Fruit fly (Drosophila melanogaster) whole organism, embryonic: Measurements from ENCODE around the gene Mdh1.
A peak's percentile ranks its signal among the peaks of the same experiment; 100 is the strongest.

Source experiments
- Antp ChIP-seq: fragments of 200-800 bp; sonication (Bioruptor generic); optimal IDR thresholded peaks from 3 replicates; lab custom pipeline; 2016; ENCODE audit warnings: missing biosample characterization, missing genetic modification characterization
- Atf6 ChIP-seq: fragments of 200-800 bp; sonication (Bioruptor generic); IDR thresholded peaks from 2 replicates; pipeline ENCODE4 v1.3.6; 2022; ENCODE audit warnings: missing biosample characterization, missing genetic modification characterization
- B-H1 ChIP-seq: fragments of 200-800 bp; sonication (Bioruptor generic); IDR thresholded peaks from 3 replicates; pipeline ENCODE4 v1.3.6; 2022; ENCODE audit warnings: missing biosample characterization, missing genetic modification characterization
- Bdp1 ChIP-seq: fragments of 200-800 bp; sonication (Bioruptor generic); optimal IDR thresholded peaks from 3 replicates; lab custom pipeline; 2016; ENCODE audit warnings: missing biosample characterization, missing genetic modification characterization
- CG11398 ChIP-seq: fragments of 200-800 bp; sonication (Bioruptor generic); optimal IDR thresholded peaks from 2 replicates; lab custom pipeline; 2016; ENCODE audit warnings: missing biosample characterization, missing genetic modification characterization
- CG12942 ChIP-seq: fragments of 200-800 bp; sonication (Bioruptor generic); optimal IDR thresholded peaks from 3 replicates; lab custom pipeline; 2016; ENCODE audit warnings: missing biosample characterization, missing genetic modification characterization
- CG13123 ChIP-seq: fragments of 200-800 bp; sonication (Bioruptor generic); optimal IDR thresholded peaks from 2 replicates; lab custom pipeline; 2016; ENCODE audit warnings: missing biosample characterization, missing genetic modification characterization
- CG13296 ChIP-seq: fragments of 200-800 bp; sonication (Bioruptor generic); optimal IDR thresholded peaks from 3 replicates; lab custom pipeline; 2018; ENCODE audit warnings: missing biosample characterization, mild to moderate bottlenecking, missing genetic modification characterization
- CG14014 ChIP-seq: fragments of 200-800 bp; sonication (Bioruptor generic); IDR thresholded peaks from 2 replicates; pipeline ENCODE4 v1.3.6; 2022; ENCODE audit warnings: missing biosample characterization, missing genetic modification characterization
- CG15269 ChIP-seq: fragments of 200-800 bp; sonication (Bioruptor generic); optimal IDR thresholded peaks from 2 replicates; lab custom pipeline; 2018; ENCODE audit warnings: missing biosample characterization, mild to moderate bottlenecking, missing genetic modification characterization, moderate library complexity
- CG1603 ChIP-seq: fragments of 200-800 bp; sonication (Bioruptor generic); optimal IDR thresholded peaks from 2 replicates; lab custom pipeline; 2019; ENCODE audit warnings: missing biosample characterization, mild to moderate bottlenecking, missing genetic modification characterization, moderate library complexity
- CG31365 ChIP-seq: fragments of 200-800 bp; sonication (Bioruptor generic); optimal IDR thresholded peaks from 2 replicates; lab custom pipeline; 2018; ENCODE audit warnings: missing biosample characterization, mild to moderate bottlenecking, missing genetic modification characterization
- CG31388 ChIP-seq: fragments of 200-800 bp; sonication (Bioruptor generic); optimal IDR thresholded peaks from 2 replicates; lab custom pipeline; 2016; ENCODE audit warnings: missing biosample characterization, missing genetic modification characterization
- CG32767 ChIP-seq: fragments of 200-800 bp; sonication (Bioruptor generic); IDR thresholded peaks from 2 replicates; pipeline ENCODE4 v1.3.6; 2022; ENCODE audit warnings: missing biosample characterization, missing genetic modification characterization
- CG3726 ChIP-seq: fragments of 200-800 bp; sonication (Bioruptor generic); IDR thresholded peaks from 3 replicates; pipeline ENCODE4, ENCODE4 v1.3.6; 2022; ENCODE audit warnings: missing biosample characterization, missing genetic modification characterization
- CG6175 ChIP-seq: fragments of 200-800 bp; sonication (Bioruptor generic); IDR thresholded peaks from 3 replicates; pipeline ENCODE4 v1.3.6; 2022; ENCODE audit warnings: missing biosample characterization, missing genetic modification characterization
- CG6272 ChIP-seq: fragments of 200-800 bp; sonication (Bioruptor generic); IDR thresholded peaks from 2 replicates; pipeline ENCODE4 v1.3.6; 2022; ENCODE audit warnings: missing biosample characterization, missing genetic modification characterization
- CG9609 ChIP-seq: fragments of 200-800 bp; sonication (Bioruptor generic); optimal IDR thresholded peaks from 3 replicates; lab custom pipeline; 2016; ENCODE audit warnings: missing biosample characterization, missing genetic modification characterization
- CG9797 ChIP-seq: fragments of 200-800 bp; sonication (Bioruptor generic); optimal IDR thresholded peaks from 3 replicates; lab custom pipeline; 2018; ENCODE audit warnings: missing biosample characterization, mild to moderate bottlenecking, missing genetic modification characterization
- CG9817 ChIP-seq: fragments of 200-800 bp; sonication (Bioruptor generic); optimal IDR thresholded peaks from 2 replicates; lab custom pipeline; 2018; ENCODE audit warnings: missing biosample characterization, mild to moderate bottlenecking, missing genetic modification characterization, moderate library complexity
- CoRest ChIP-seq: fragments of 200-800 bp; sonication (Bioruptor generic); optimal IDR thresholded peaks from 3 replicates; lab custom pipeline; 2018; ENCODE audit warnings: missing biosample characterization, mild to moderate bottlenecking, missing genetic modification characterization, moderate library complexity
- D19B ChIP-seq: fragments of 200-800 bp; sonication (Bioruptor generic); optimal IDR thresholded peaks from 2 replicates; lab custom pipeline; 2017; ENCODE audit warnings: missing biosample characterization, mild to moderate bottlenecking, missing genetic modification characterization
- Dip2 ChIP-seq: fragments of 200-800 bp; sonication (Bioruptor generic); IDR thresholded peaks from 2 replicates; pipeline ENCODE4 v1.3.6; 2022; ENCODE audit warnings: missing biosample characterization, missing genetic modification characterization
- E2f2 ChIP-seq: fragments of 200-800 bp; sonication (Bioruptor generic); IDR thresholded peaks from 2 replicates; pipeline ENCODE4 v1.3.6; 2022; ENCODE audit warnings: missing biosample characterization, missing genetic modification characterization
- Hr3 ChIP-seq: fragments of 200-800 bp; sonication (Bioruptor generic); optimal IDR thresholded peaks from 3 replicates; lab custom pipeline; 2016; ENCODE audit warnings: missing biosample characterization, missing genetic modification characterization
- Hr51 ChIP-seq, 2 experiments: fragments of 200-800 bp; sonication (Bioruptor generic); optimal IDR thresholded peaks; 2 replicates in 1 of 2; 3 replicates in 1 of 2; lab custom pipeline; 2016 to 2018; ENCODE audit warnings: missing biosample characterization in 2 of 2, missing genetic modification characterization in 2 of 2, mild to moderate bottlenecking in 1 of 2, moderate library complexity in 1 of 2
- Mad ChIP-seq: fragments of 200-800 bp; sonication (Bioruptor generic); optimal IDR thresholded peaks from 2 replicates; lab custom pipeline; 2016; ENCODE audit warnings: missing biosample characterization, missing genetic modification characterization
- Max ChIP-seq: fragments of 200-800 bp; sonication (Bioruptor generic); optimal IDR thresholded peaks from 2 replicates; lab custom pipeline; 2016; ENCODE audit warnings: missing biosample characterization, mild to moderate bottlenecking, missing genetic modification characterization
- Nf-YA ChIP-seq: fragments of 200-800 bp; sonication (Bioruptor generic); IDR thresholded peaks from 2 replicates; pipeline ENCODE4 v1.3.6; 2022; ENCODE audit warnings: missing biosample characterization, missing genetic modification characterization
- Nf-YB ChIP-seq: fragments of 200-800 bp; sonication (Bioruptor generic); optimal IDR thresholded peaks from 3 replicates; lab custom pipeline; 2019; ENCODE audit warnings: missing biosample characterization, mild to moderate bottlenecking, missing genetic modification characterization, moderate library complexity
- Nf-YC ChIP-seq: fragments of 200-800 bp; optimal IDR thresholded peaks from 3 replicates; lab custom pipeline; 2019; ENCODE audit warnings: missing biosample characterization, mild to moderate bottlenecking, missing genetic modification characterization, moderate library complexity
- Oli ChIP-seq: fragments of 200-800 bp; sonication (Bioruptor generic); optimal IDR thresholded peaks from 2 replicates; lab custom pipeline; 2018; ENCODE audit warnings: missing biosample characterization, mild to moderate bottlenecking, missing genetic modification characterization, moderate library complexity
- PHDP ChIP-seq: fragments of 200-800 bp; sonication (Bioruptor generic); optimal IDR thresholded peaks from 3 replicates; lab custom pipeline; 2018; ENCODE audit warnings: missing biosample characterization, mild to moderate bottlenecking, missing genetic modification characterization, moderate library complexity
- Tbp ChIP-seq: fragments of >200 bp; optimal IDR thresholded peaks from 2 replicates; lab custom pipeline; 2018; ENCODE audit warnings: missing biosample characterization, missing genetic modification characterization
- YL-1 ChIP-seq: fragments of 200-800 bp; sonication (Bioruptor generic); optimal IDR thresholded peaks from 3 replicates; lab custom pipeline; 2017; ENCODE audit warnings: missing biosample characterization, mild to moderate bottlenecking, missing genetic modification characterization
- amos ChIP-seq: fragments of 200-800 bp; sonication (Bioruptor generic); IDR thresholded peaks from 2 replicates; pipeline ENCODE4 v1.3.6; 2022; ENCODE audit warnings: missing biosample characterization, missing genetic modification characterization; ENCODE audit not compliant: partially characterized antibody
- bab2 ChIP-seq: fragments of 200-800 bp; sonication (Bioruptor generic); optimal IDR thresholded peaks from 2 replicates; lab custom pipeline; 2016; ENCODE audit warnings: missing biosample characterization, missing genetic modification characterization
- cwo ChIP-seq: fragments of 200-800 bp; sonication (Bioruptor generic); optimal IDR thresholded peaks from 3 replicates; lab custom pipeline; 2017; ENCODE audit warnings: missing biosample characterization, missing genetic modification characterization, mild to moderate bottlenecking, moderate library complexity, missing genetic modification reagents
- en ChIP-seq: fragments of 200-800 bp; sonication (Bioruptor generic); optimal IDR thresholded peaks from 2 replicates; lab custom pipeline; 2016; ENCODE audit warnings: missing biosample characterization, missing genetic modification characterization
- eyg ChIP-seq: fragments of 200-800 bp; sonication (Bioruptor generic); optimal IDR thresholded peaks from 3 replicates; lab custom pipeline; 2016; ENCODE audit warnings: missing biosample characterization, missing genetic modification characterization
- gce ChIP-seq: fragments of 200-800 bp; sonication (Bioruptor generic); IDR thresholded peaks from 3 replicates; pipeline ENCODE4 v1.3.6; 2022; ENCODE audit warnings: missing biosample characterization, missing genetic modification characterization
- gt ChIP-seq: fragments of 200-800 bp; sonication (Bioruptor generic); IDR thresholded peaks from 2 replicates; pipeline ENCODE4 v1.3.6; 2022; ENCODE audit warnings: missing biosample characterization, missing genetic modification characterization
- hth ChIP-seq: fragments of >200 bp; optimal IDR thresholded peaks from 2 replicates; lab custom pipeline; 2017; ENCODE audit warnings: inconsistent platforms
- ken ChIP-seq: fragments of 200-800 bp; sonication (Bioruptor generic); IDR thresholded peaks from 3 replicates; pipeline ENCODE4 v1.3.6; 2022; ENCODE audit warnings: missing biosample characterization, missing genetic modification characterization
- sd ChIP-seq: fragments of 200-800 bp; sonication (Bioruptor generic); optimal IDR thresholded peaks from 3 replicates; lab custom pipeline; 2018; ENCODE audit warnings: missing biosample characterization, mild to moderate bottlenecking, missing genetic modification characterization, moderate library complexity
- sens ChIP-seq: fragments of 200-800 bp; sonication (Bioruptor generic); peaks from one replicate; lab custom pipeline; 2016; ENCODE audit warnings: missing biosample characterization, missing genetic modification characterization
- slou ChIP-seq: fragments of 200-800 bp; sonication (Bioruptor generic); optimal IDR thresholded peaks from 3 replicates; lab custom pipeline; 2016; ENCODE audit warnings: missing biosample characterization, missing genetic modification characterization
- ssp ChIP-seq: fragments of 200-800 bp; sonication (Bioruptor generic); IDR thresholded peaks from 2 replicates; pipeline ENCODE4 v1.3.6; 2022; ENCODE audit warnings: missing biosample characterization, missing genetic modification characterization
- sug ChIP-seq: fragments of 200-800 bp; optimal IDR thresholded peaks from 2 replicates; lab custom pipeline; 2019; ENCODE audit warnings: missing biosample characterization, mild to moderate bottlenecking, missing genetic modification characterization, moderate library complexity
- tgo ChIP-seq: fragments of 200-800 bp; sonication (Bioruptor generic); IDR thresholded peaks from 3 replicates; pipeline ENCODE4 v1.3.6; 2022; ENCODE audit warnings: missing biosample characterization, missing genetic modification characterization
- tup ChIP-seq: fragments of 200-800 bp; sonication (Bioruptor generic); optimal IDR thresholded peaks from 2 replicates; lab custom pipeline; 2016; ENCODE audit warnings: missing biosample characterization, mild to moderate bottlenecking, missing genetic modification characterization, moderate library complexity
- yki ChIP-seq: fragments of >200 bp; optimal IDR thresholded peaks from 3 replicates; lab custom pipeline; 2018

Mdh1 gene

DNA sequence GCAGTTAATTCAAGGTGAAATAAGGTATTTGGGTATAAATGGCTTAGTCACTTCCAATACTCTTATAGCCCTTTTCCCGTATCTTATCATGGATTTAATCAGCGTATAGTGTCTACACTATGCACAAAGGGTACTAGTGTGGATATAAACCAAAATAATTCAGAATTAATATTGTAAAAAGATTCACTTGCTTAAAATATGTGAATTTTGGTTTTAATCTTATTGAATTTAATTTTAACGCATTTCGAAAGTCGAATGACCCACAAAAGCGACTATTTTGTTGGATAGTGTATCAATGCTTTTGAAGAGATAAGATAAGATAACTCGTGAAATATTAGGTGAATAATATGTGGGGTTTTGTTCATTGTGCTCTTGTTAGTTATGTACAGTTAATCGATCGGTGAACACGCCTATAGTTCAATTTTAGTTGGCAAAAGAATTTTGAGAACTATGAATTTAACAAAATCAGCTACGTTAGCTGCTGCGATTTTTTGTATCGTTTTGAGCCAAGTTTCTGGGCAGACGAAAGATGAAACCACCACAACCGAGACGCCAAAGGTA is 14.2 kb downstream of the Mdh1 start, which contains the start of gene CG5096 (continued):
- TF ChIP-seq amos, result no peak
- TF ChIP-seq CG31388 (GFP tag; lab: Kevin White, UChicago), result peak; percentile 21
- TF ChIP-seq sd (tag; lab: Kevin White, UChicago), result peak; percentile 91
- peak; percentile 95 for TF ChIP-seq PHDP (tag; lab: Kevin White, UChicago)
- TF ChIP-seq en, result peak; percentile 72
- TF ChIP-seq CG6272, result peak; percentile 81
- TF ChIP-seq CG13296 (GFP tag; lab: Kevin White, UChicago), result peak; percentile 94
- peak; percentile 74 for TF ChIP-seq E2f2 (GFP tag; lab: Robert Waterston, UW)
- peak; percentile 95 for TF ChIP-seq CG15269 (tag; lab: Kevin White, UChicago)
- TF ChIP-seq yki, result no peak
- peak; percentile 78 for TF ChIP-seq bab2
- peak; percentile 48 for TF ChIP-seq Antp
- peak; percentile 71 for TF ChIP-seq CG31365
- no peak; the same call in 2 of the 3 replicates for TF ChIP-seq gce (GFP tag; lab: Robert Waterston, UW)
- peak; percentile 58 to 93 for TF ChIP-seq Hr51 (GFP tag; optimal IDR thresholded peaks at IDR 0.05; lab: Kevin White, UChicago)
- peak; percentile 85 for TF ChIP-seq B-H1 (GFP tag; lab: Robert Waterston, UW)
- no peak for TF ChIP-seq Tbp (GFP tag; lab: Kevin White, UChicago)
- no peak for TF ChIP-seq hth (lab: Kevin White, UChicago)
- peak; percentile 89 for TF ChIP-seq sug (tag; lab: Kevin White, UChicago)
- TF ChIP-seq Hr3 (GFP tag; lab: Kevin White, UChicago), result peak; percentile 79
- TF ChIP-seq Max (GFP tag; lab: Kevin White, UChicago), result peak; percentile 70
- peak; percentile 82 for TF ChIP-seq CG32767 (GFP tag; lab: Robert Waterston, UW)
- peak; percentile 69 for TF ChIP-seq Nf-YC
- peak; percentile 92 for TF ChIP-seq CG14014 (GFP tag; lab: Robert Waterston, UW)
- no peak for TF ChIP-seq Bdp1
- peak; percentile 93 for TF ChIP-seq CoRest
- peak; percentile 81; the same call in 2 of the 3 replicates for TF ChIP-seq ken (GFP tag; lab: Robert Waterston, UW)
- peak; percentile 10 for TF ChIP-seq slou (GFP tag; lab: Kevin White, UChicago)
- TF ChIP-seq eyg (GFP tag; lab: Kevin White, UChicago), result peak; percentile 69
- TF ChIP-seq Atf6 (GFP tag; lab: Robert Waterston, UW), result peak; percentile 95
- peak; percentile 76 for TF ChIP-seq Nf-YA (GFP tag; lab: Robert Waterston, UW)
- peak; percentile 85 for TF ChIP-seq CG9817 (tag; lab: Kevin White, UChicago)
- TF ChIP-seq Oli, result peak; percentile 86
- TF ChIP-seq sens (GFP tag; lab: Kevin White, UChicago), result peak; percentile 92
- peak; percentile 47 for TF ChIP-seq Mad (GFP tag; lab: Kevin White, UChicago)
- peak; percentile 81 for TF ChIP-seq D19B
- TF ChIP-seq tup (GFP tag; lab: Kevin White, UChicago), result peak; percentile 59
- TF ChIP-seq CG11398 (GFP tag; lab: Kevin White, UChicago), result peak; percentile 62
- no peak for TF ChIP-seq CG9797 (GFP tag; lab: Kevin White, UChicago)
- peak; percentile 90 for TF ChIP-seq tgo (GFP tag; lab: Robert Waterston, UW)
- peak; percentile 53 for TF ChIP-seq CG9609 (GFP tag; lab: Kevin White, UChicago)
- peak; percentile 76 for TF ChIP-seq CG12942 (GFP tag; lab: Kevin White, UChicago)
- peak; percentile 74 for TF ChIP-seq Nf-YB (GFP tag; lab: Kevin White, UChicago)
- peak; percentile 84 for TF ChIP-seq CG1603
- TF ChIP-seq YL-1 (GFP tag; lab: Kevin White, UChicago), result peak; percentile 35
- peak; percentile 62 for TF ChIP-seq ssp
- TF ChIP-seq CG3726 (GFP tag; lab: Robert Waterston, UW), result peak; percentile 48; the same call in 1 of the 3 replicates
- TF ChIP-seq CG6175 (GFP tag; lab: Robert Waterston, UW), result peak; percentile 63; the same call in 1 of the 3 replicates
- TF ChIP-seq gt, result no peak
- TF ChIP-seq CG13123, result peak; percentile 71
- no peak for TF ChIP-seq Dip2 (GFP tag; lab: Robert Waterston, UW)
- TF ChIP-seq cwo (GFP tag; lab: Kevin White, UChicago), result peak; percentile 92
